Fruit fly (Drosophila melanogaster) whole organism, pupa: ENCODE data around the gene CG1983.

Source experiments
- CG10348 ChIP-seq: fragments of 200-800 bp; sonication (Bioruptor generic); IDR thresholded peaks from 2 replicates; pipeline ENCODE4 v1.3.6; 2022; ENCODE audit warnings: missing biosample characterization, missing genetic modification characterization
- CG12605 ChIP-seq: fragments of 200-800 bp; sonication (Bioruptor generic); IDR thresholded peaks from 2 replicates; pipeline ENCODE4 v1.3.6; 2022; ENCODE audit warnings: missing biosample characterization, missing genetic modification characterization
- CG13204 ChIP-seq: fragments of 200-800 bp; sonication (Bioruptor generic); optimal IDR thresholded peaks from 2 replicates; lab custom pipeline; 2018; ENCODE audit warnings: missing biosample characterization, mild to moderate bottlenecking, missing genetic modification characterization, moderate library complexity
- CG14655 ChIP-seq: fragments of 200-800 bp; sonication (Bioruptor generic); optimal IDR thresholded peaks from 3 replicates; lab custom pipeline; 2017; ENCODE audit warnings: mild to moderate bottlenecking, missing biosample characterization, missing genetic modification reagents, missing genetic modification characterization
- CG15710 ChIP-seq: fragments of 200-800 bp; sonication (Bioruptor generic); optimal IDR thresholded peaks from 2 replicates; lab custom pipeline; 2018; ENCODE audit warnings: missing biosample characterization, mild to moderate bottlenecking, missing genetic modification characterization, moderate library complexity
- CG17806 ChIP-seq: fragments of 200-800 bp; sonication (Bioruptor generic); optimal IDR thresholded peaks from 2 replicates; lab custom pipeline; 2018; ENCODE audit warnings: missing biosample characterization, mild to moderate bottlenecking, missing genetic modification characterization, moderate library complexity
- CG32121 ChIP-seq: fragments of 200-800 bp; sonication (Bioruptor generic); IDR thresholded peaks from 2 replicates; pipeline ENCODE4 v1.3.6; 2022; ENCODE audit warnings: missing biosample characterization, missing genetic modification characterization
- CG34367 ChIP-seq: fragments of 200-800 bp; sonication (Bioruptor generic); optimal IDR thresholded peaks from 2 replicates; lab custom pipeline; 2018; ENCODE audit warnings: missing biosample characterization, mild to moderate bottlenecking, missing genetic modification characterization
- CG4496 ChIP-seq: fragments of 200-800 bp; sonication (Bioruptor generic); IDR thresholded peaks from 3 replicates; pipeline ENCODE4 v1.3.6; 2022; ENCODE audit warnings: missing biosample characterization, missing genetic modification characterization
- CG8159 ChIP-seq: fragments of 200-800 bp; sonication (Bioruptor generic); optimal IDR thresholded peaks from 3 replicates; lab custom pipeline; 2018; ENCODE audit warnings: missing biosample characterization, mild to moderate bottlenecking, missing genetic modification characterization, moderate library complexity
- CG8301 ChIP-seq: fragments of 200-800 bp; sonication (Bioruptor generic); optimal IDR thresholded peaks from 2 replicates; lab custom pipeline; 2018; ENCODE audit warnings: missing biosample characterization, mild to moderate bottlenecking, missing genetic modification characterization
- CG9948 ChIP-seq: fragments of 200-800 bp; sonication (Bioruptor generic); optimal IDR thresholded peaks from 2 replicates; lab custom pipeline; 2018; ENCODE audit warnings: missing biosample characterization, mild to moderate bottlenecking, missing genetic modification characterization, moderate library complexity
- D1 ChIP-seq: fragments of 200-800 bp; sonication (Bioruptor generic); optimal IDR thresholded peaks from 2 replicates; lab custom pipeline; 2018; ENCODE audit warnings: missing biosample characterization, mild to moderate bottlenecking, missing genetic modification characterization, moderate library complexity
- EcR ChIP-seq: fragments of 200-800 bp; sonication (Bioruptor generic); optimal IDR thresholded peaks from 3 replicates; lab custom pipeline; 2019; ENCODE audit warnings: missing biosample characterization, missing genetic modification characterization, mild to moderate bottlenecking, moderate library complexity, missing genetic modification reagents
- Ets98B ChIP-seq: fragments of 200-800 bp; sonication (Bioruptor generic); IDR thresholded peaks from 2 replicates; pipeline ENCODE4 v1.3.6; 2022; ENCODE audit warnings: missing biosample characterization, missing genetic modification characterization
- Pif1A ChIP-seq: fragments of 200-800 bp; sonication (Bioruptor generic); optimal IDR thresholded peaks from 3 replicates; lab custom pipeline; 2016; ENCODE audit warnings: missing biosample characterization, missing genetic modification characterization
- Pif1B ChIP-seq: fragments of 200-800 bp; sonication (Bioruptor generic); optimal IDR thresholded peaks from 3 replicates; lab custom pipeline; 2016; ENCODE audit warnings: missing biosample characterization, missing genetic modification characterization
- Snoo ChIP-seq: fragments of 200-800 bp; sonication (Bioruptor generic); optimal IDR thresholded peaks from 3 replicates; lab custom pipeline; 2017; ENCODE audit warnings: missing biosample characterization, mild to moderate bottlenecking, missing genetic modification characterization, inconsistent platforms
- fd96Ca ChIP-seq: fragments of 200-800 bp; sonication (Bioruptor generic); IDR thresholded peaks from 3 replicates; pipeline ENCODE4 v1.3.6; 2022; ENCODE audit warnings: missing biosample characterization, missing genetic modification characterization
- gl ChIP-seq: fragments of 200-800 bp; sonication (Bioruptor generic); optimal IDR thresholded peaks from 2 replicates; lab custom pipeline; 2018; ENCODE audit warnings: missing biosample characterization, mild to moderate bottlenecking, missing genetic modification characterization
- rn ChIP-seq: fragments of 200-800 bp; sonication (Bioruptor generic); IDR thresholded peaks from 2 replicates; pipeline ENCODE4 v1.3.6; 2022; ENCODE audit warnings: missing biosample characterization, missing genetic modification characterization

Gene CG1983

DNA sequence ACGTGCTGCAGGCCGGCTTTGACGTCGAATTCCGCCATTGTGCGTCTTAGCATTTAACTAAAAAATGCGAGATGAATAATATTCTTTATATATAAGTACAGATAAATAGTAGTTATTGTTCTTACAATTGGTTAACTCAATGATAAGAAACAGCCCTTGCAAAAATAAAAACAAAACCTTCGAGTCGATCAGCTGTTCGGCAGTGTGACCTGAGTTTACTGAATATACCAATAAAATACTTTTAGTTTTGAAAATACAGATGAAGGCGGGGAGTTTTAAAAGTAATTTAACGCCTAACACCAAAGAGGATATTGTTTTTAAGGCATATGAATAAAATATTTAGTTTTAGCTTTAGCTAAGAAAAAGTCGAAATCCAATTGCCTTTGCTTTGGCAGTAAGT, at the start of gene CG1983, which contains the start of gene CG15530:
Gene CG1983, minus strand, starts transcription at position 207 of the 400 bp plus-strand sequence.
Gene CG15530, plus strand, starts transcription at position 384 of the 400 bp plus-strand sequence.
- TF ChIP-seq CG14655 (GFP tag; lab: Kevin White, UChicago) (no peak), D1 (tag; lab: Kevin White, UChicago) (no peak), Pif1A (GFP tag; lab: Kevin White, UChicago) (no peak), CG34367 (tag; lab: Kevin White, UChicago) (no peak), CG17806 (tag; lab: Kevin White, UChicago) (no peak), CG9948 (tag; lab: Kevin White, UChicago) (no peak), CG10348 (GFP tag; lab: Robert Waterston, UW) (no peak), CG12605 (GFP tag; lab: Robert Waterston, UW) (no peak), gl (tag; lab: Kevin White, UChicago) (no peak), Pif1B (GFP tag; lab: Kevin White, UChicago) (no peak), rn (GFP tag; lab: Robert Waterston, UW) (no peak), Snoo (no peak), CG15710 (tag; lab: Kevin White, UChicago) (no peak)

DNA sequence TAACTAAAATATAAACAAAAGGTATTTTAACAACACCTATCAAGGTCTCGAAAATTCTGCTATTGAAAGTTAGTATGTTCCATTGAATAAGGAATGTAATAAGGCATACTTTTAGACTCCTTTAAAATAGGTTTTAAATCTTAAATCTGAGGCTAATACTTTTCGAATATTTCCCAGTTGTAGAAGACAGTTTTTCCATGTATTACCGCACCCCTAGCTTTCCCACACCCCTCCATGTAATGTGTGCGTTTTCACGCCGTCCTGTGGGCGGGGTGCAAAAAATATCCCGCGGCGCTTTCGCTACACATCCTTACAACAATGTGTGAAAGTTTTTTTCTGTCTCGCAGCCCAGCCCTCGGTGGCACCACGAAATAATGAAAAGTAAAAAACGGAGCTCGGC, 47.1 kb upstream of the CG1983 start:
- TF ChIP-seq CG8159 = no peak
- TF ChIP-seq CG8301 (tag; lab: Kevin White, UChicago) = no peak
- no peak for TF ChIP-seq rn (GFP tag; lab: Robert Waterston, UW)
- TF ChIP-seq CG34367 (tag; lab: Kevin White, UChicago) = no peak
- no peak for TF ChIP-seq CG32121 (GFP tag; lab: Robert Waterston, UW)
- TF ChIP-seq CG12605 (GFP tag; lab: Robert Waterston, UW) = no peak
- no peak for TF ChIP-seq CG13204 (GFP tag; lab: Kevin White, UChicago)
- no peak for TF ChIP-seq CG9948 (tag; lab: Kevin White, UChicago)
- TF ChIP-seq CG17806 (tag; lab: Kevin White, UChicago) = no peak
- no peak for TF ChIP-seq EcR (GFP tag; lab: Kevin White, UChicago)
- no peak for TF ChIP-seq Ets98B (GFP tag; lab: Robert Waterston, UW)
- no peak for TF ChIP-seq CG15710 (tag; lab: Kevin White, UChicago)
- no peak for TF ChIP-seq CG10348 (GFP tag; lab: Robert Waterston, UW)
- TF ChIP-seq fd96Ca (GFP tag; lab: Robert Waterston, UW) = no peak
- no peak for TF ChIP-seq D1 (tag; lab: Kevin White, UChicago)
- TF ChIP-seq Snoo = no peak
- TF ChIP-seq Pif1B (GFP tag; lab: Kevin White, UChicago) = no peak
- no peak for TF ChIP-seq Pif1A (GFP tag; lab: Kevin White, UChicago)
- no peak for TF ChIP-seq CG4496 (GFP tag; lab: Robert Waterston, UW)

DNA sequence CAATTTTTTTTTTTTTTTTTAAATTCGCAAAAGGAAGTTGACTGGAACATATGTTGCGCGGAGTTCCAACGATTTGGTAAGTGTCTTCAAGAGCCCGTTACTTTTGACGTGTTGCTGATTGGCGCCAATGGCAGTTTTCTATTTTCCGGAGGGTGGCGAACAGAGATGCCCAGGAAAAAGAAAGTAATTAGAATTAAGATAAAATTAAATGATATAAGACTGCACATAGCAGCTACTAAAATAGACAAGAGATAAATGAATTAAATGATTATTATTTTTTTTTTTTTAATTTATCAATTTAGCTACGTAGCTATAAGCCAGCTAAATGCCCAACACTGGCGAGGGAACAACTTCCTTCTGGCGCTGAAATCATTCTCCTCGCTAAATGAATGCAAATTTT, 44.7 kb upstream of the CG1983 start:
- TF ChIP-seq Ets98B (GFP tag; lab: Robert Waterston, UW) (no peak), CG32121 (GFP tag; lab: Robert Waterston, UW) (no peak), fd96Ca (GFP tag; lab: Robert Waterston, UW) (no peak), gl (tag; lab: Kevin White, UChicago) (no peak), Snoo (no peak), CG13204 (GFP tag; lab: Kevin White, UChicago) (no peak), CG10348 (GFP tag; lab: Robert Waterston, UW) (no peak), CG34367 (tag; lab: Kevin White, UChicago) (no peak), CG8301 (tag; lab: Kevin White, UChicago) (no peak)

DNA sequence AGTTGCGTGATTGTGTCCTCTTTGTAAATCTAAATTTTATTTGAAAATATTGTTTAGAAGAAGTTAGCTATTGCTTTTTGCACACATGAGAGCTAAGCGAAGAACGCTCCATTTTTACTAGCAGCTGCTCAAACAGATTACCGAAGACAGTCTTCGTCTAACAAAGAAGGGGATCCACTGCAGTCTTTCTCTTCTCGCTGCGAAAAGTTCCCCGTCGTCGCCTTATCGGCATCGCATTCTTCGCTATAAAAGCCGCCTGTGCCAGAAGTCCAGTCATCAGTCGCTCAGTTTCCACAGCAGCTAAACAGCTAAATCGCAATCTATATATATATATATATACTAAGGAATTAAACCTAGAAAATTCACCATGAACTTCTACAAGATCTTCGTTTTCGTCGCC, 38.7 kb upstream of the CG1983 start, which contains the start of gene CecC:
Gene CecC, plus strand, starts transcription at position 275 of the 400 bp plus-strand sequence.
- TF ChIP-seq CG10348 (GFP tag; lab: Robert Waterston, UW) (no peak), Snoo (no peak), CG4496 (GFP tag; lab: Robert Waterston, UW) (no peak), rn (GFP tag; lab: Robert Waterston, UW) (no peak), EcR (GFP tag; lab: Kevin White, UChicago) (no peak), fd96Ca (GFP tag; lab: Robert Waterston, UW) (no peak), Pif1A (GFP tag; lab: Kevin White, UChicago) (no peak), CG14655 (GFP tag; lab: Kevin White, UChicago) (no peak), CG34367 (tag; lab: Kevin White, UChicago) (no peak), D1 (tag; lab: Kevin White, UChicago) (no peak), Pif1B (GFP tag; lab: Kevin White, UChicago) (no peak), CG9948 (tag; lab: Kevin White, UChicago) (no peak), CG8301 (tag; lab: Kevin White, UChicago) (no peak), CG12605 (GFP tag; lab: Robert Waterston, UW) (no peak), CG13204 (GFP tag; lab: Kevin White, UChicago) (no peak), CG8159 (no peak), CG32121 (GFP tag; lab: Robert Waterston, UW) (no peak), Ets98B (GFP tag; lab: Robert Waterston, UW) (no peak), CG15710 (tag; lab: Kevin White, UChicago) (no peak)

DNA sequence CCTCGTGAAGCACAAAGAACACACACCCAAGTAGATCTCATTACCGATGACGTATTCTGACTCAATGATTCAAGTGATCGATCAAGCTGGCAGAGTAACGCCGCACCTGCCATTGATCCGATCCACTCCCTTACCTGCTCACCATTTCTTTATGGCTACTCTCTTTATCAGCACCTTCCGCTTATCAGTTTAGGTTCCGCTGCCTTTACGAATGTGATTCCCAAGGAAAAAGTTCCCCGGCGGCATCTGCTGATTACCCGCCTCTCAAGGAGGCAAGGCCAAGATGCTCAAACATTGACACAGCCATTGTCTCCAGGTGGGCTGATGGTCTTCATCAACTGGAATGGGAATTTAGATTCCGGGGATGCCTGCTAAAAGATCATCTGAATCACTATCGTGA, 37.5 kb upstream of the CG1983 start:
- TF ChIP-seq CG4496 (GFP tag; lab: Robert Waterston, UW) (no peak), CG34367 (tag; lab: Kevin White, UChicago) (no peak), CG8159 (no peak), rn (GFP tag; lab: Robert Waterston, UW) (no peak), D1 (tag; lab: Kevin White, UChicago) (no peak), CG12605 (GFP tag; lab: Robert Waterston, UW) (no peak), Ets98B (GFP tag; lab: Robert Waterston, UW) (no peak), CG15710 (tag; lab: Kevin White, UChicago) (no peak), Snoo (no peak), CG8301 (tag; lab: Kevin White, UChicago) (no peak), CG14655 (GFP tag; lab: Kevin White, UChicago) (no peak), fd96Ca (GFP tag; lab: Robert Waterston, UW) (no peak)
